Fruit fly (Drosophila melanogaster): ENCODE results near the gene CG9109.

dm6 chr2L:6081134-6081832 lies 47.1 kb upstream of the CG9109 start:
- TF ChIP-seq CG32121 (GFP tag; IDR thresholded peaks at IDR 0.05) (no peak), CG13204 (GFP tag; optimal IDR thresholded peaks at IDR 0.05) (no peak), Pif1A (GFP tag; optimal IDR thresholded peaks at IDR 0.05) (no peak)
